Fruit fly (Drosophila melanogaster) S2 (cell line): ENCODE measurements around the gene CG15628.

Experiments used
- CG8478 ChIP-seq: fragments of >200 bp; optimal IDR thresholded peaks from 2 replicates; lab custom pipeline; 2018
- CTCF ChIP-seq, 2 experiments: fragments of >200 bp; optimal IDR thresholded peaks; 2 replicates each; lab custom pipeline; 2018

dm6 chr2L:4806109-4806508, 15.5 kb upstream of the CG15628 start:
- TF ChIP-seq CTCF (optimal IDR thresholded peaks at IDR 0.05; lab: Kevin White, UChicago) (no peak), CG8478 (lab: Kevin White, UChicago) (no peak)
